Worm (Caenorhabditis elegans): Measurements from ENCODE around the gene exos-9.

exos-9 gene

ce11 chrIII:7162065-7162762 is 35.7 kb downstream of the exos-9 start, which contains the start of the genes syf-2 and K04G7.1 (continued):
- TF ChIP-seq dpff-1 (tag; optimal IDR thresholded peaks at IDR 0.05), result no peak
- TF ChIP-seq T26A5.8 (tag; optimal IDR thresholded peaks at IDR 0.05), result no peak
- TF ChIP-seq tbp1 (GFP tag; optimal IDR thresholded peaks at IDR 0.05), result peak; percentile 71
- TF ChIP-seq F49E8.2 (tag; optimal IDR thresholded peaks at IDR 0.05; ENCODE audit: insufficient read depth), result peak; percentile 28
- no peak for TF ChIP-seq F55B11.4 (tag; optimal IDR thresholded peaks at IDR 0.05; ENCODE audit: borderline replicate concordance, insufficient read depth)
- no peak for TF ChIP-seq nfya-2 (GFP tag; IDR thresholded peaks at IDR 0.05)
- no peak for TF ChIP-seq mel-28 (tag; optimal IDR thresholded peaks at IDR 0.05; ENCODE audit: borderline replicate concordance)
- TF ChIP-seq ceh-91 (GFP tag; IDR thresholded peaks at IDR 0.05), result peak; percentile 72; the same call in 1 of the 2 replicates
- peak; percentile 62; the same call in 1 of the 2 replicates for TF ChIP-seq hsf-1 (GFP tag; IDR thresholded peaks at IDR 0.05)
- peak; percentile 55; the same call in 1 of the 2 replicates for TF ChIP-seq ceh-100 (GFP tag; IDR thresholded peaks at IDR 0.05)
- no peak for TF ChIP-seq fkh-3 (tag; optimal IDR thresholded peaks at IDR 0.05)
- peak; percentile 97 for TF ChIP-seq attf-5 (GFP tag; optimal IDR thresholded peaks at IDR 0.05)
- TF ChIP-seq madf-10 (tag; optimal IDR thresholded peaks at IDR 0.05), result peak; percentile 48
- TF ChIP-seq F37B4.10 (GFP tag; IDR thresholded peaks at IDR 0.05), result no peak
- no peak for TF ChIP-seq B0035.1 (tag; optimal IDR thresholded peaks at IDR 0.05)
- no peak for TF ChIP-seq B0261.1 (tag; optimal IDR thresholded peaks at IDR 0.05)
- TF ChIP-seq ceh-58 (GFP tag; IDR thresholded peaks at IDR 0.05), result no peak
- peak; percentile 78 for TF ChIP-seq B0336.3 (GFP tag; IDR thresholded peaks at IDR 0.05)
- TF ChIP-seq sea-2 (GFP tag; IDR thresholded peaks at IDR 0.05), result no peak
- no peak for TF ChIP-seq F57C9.4 (tag; optimal IDR thresholded peaks at IDR 0.05)
- peak; percentile 73 for TF ChIP-seq hmg-1.2 (GFP tag; IDR thresholded peaks at IDR 0.05)
- TF ChIP-seq pha-4 (tag; optimal IDR thresholded peaks at IDR 0.05), result peak; percentile 92
- no peak for TF ChIP-seq die-1 (tag; optimal IDR thresholded peaks at IDR 0.05)
- TF ChIP-seq ceh-27 (GFP tag; optimal IDR thresholded peaks at IDR 0.05), result peak; percentile 69
- TF ChIP-seq tbx-9 (tag; optimal IDR thresholded peaks at IDR 0.05; ENCODE audit: borderline replicate concordance), result no peak
- peak; percentile 82 for TF ChIP-seq efl-1 (GFP tag; optimal IDR thresholded peaks at IDR 0.05)
- TF ChIP-seq rec-8 (tag; optimal IDR thresholded peaks at IDR 0.05), result no peak
- TF ChIP-seq lin-40 (tag; optimal IDR thresholded peaks at IDR 0.05), result peak; percentile 79
- TF ChIP-seq lsl-1 (GFP tag; optimal IDR thresholded peaks at IDR 0.05), result peak; percentile 80
- TF ChIP-seq Y53G8AR.9 (GFP tag; conservative IDR thresholded peaks at IDR 0.05), result peak; percentile 78
- TF ChIP-seq cebp-2 (GFP tag; IDR thresholded peaks at IDR 0.05), result no peak
- no peak for TF ChIP-seq ceh-79 (tag; optimal IDR thresholded peaks at IDR 0.05)
- peak; percentile 52 for TF ChIP-seq snpc-3.4 (tag; optimal IDR thresholded peaks at IDR 0.05)
- peak; percentile 12 for TF ChIP-seq somi-1 (GFP tag; optimal IDR thresholded peaks at IDR 0.05)
- TF ChIP-seq hmg-20 (GFP tag; IDR thresholded peaks at IDR 0.05), result no peak
- TF ChIP-seq ZK185.1 (tag; optimal IDR thresholded peaks at IDR 0.05; ENCODE audit: poor library complexity, severe bottlenecking), result peak; percentile 64

- TF ChIP-seq ceh-58 (GFP tag; IDR thresholded peaks at IDR 0.05), result no peak
- TF ChIP-seq chd-7 (tag; optimal IDR thresholded peaks at IDR 0.05), result no peak
- TF ChIP-seq F23B12.7 (tag; optimal IDR thresholded peaks at IDR 0.05; ENCODE audit: insufficient read depth), result no peak
- TF ChIP-seq attf-6 (GFP tag; IDR thresholded peaks at IDR 0.05), result no peak
- no peak for TF ChIP-seq madf-10 (tag; optimal IDR thresholded peaks at IDR 0.05)
- TF ChIP-seq athp-1 (tag; optimal IDR thresholded peaks at IDR 0.05), result no peak
- no peak for TF ChIP-seq lsl-1 (GFP tag; optimal IDR thresholded peaks at IDR 0.05)
Observed at ce11 chrIII:7161055-7161454, 36.8 kb downstream of the exos-9 start, which contains the start of gene rnp-7. TSS of gene rnp-7 (minus strand) at chrIII:7161155.
